Worm (Caenorhabditis elegans) whole organism, early embryonic: ENCODE results near the gene epg-9.

Source experiments
- B0310.2 ChIP-seq: sonication (generic microtip); optimal IDR thresholded peaks from 2 replicates; lab custom pipeline; 2016; ENCODE audit warnings: mild to moderate bottlenecking, missing genetic modification characterization, missing compliant biosample characterization
- F13C5.2 ChIP-seq: sonication (generic microtip); optimal IDR thresholded peaks from 2 replicates; lab custom pipeline; 2017; ENCODE audit warnings: mild to moderate bottlenecking, missing genetic modification characterization, inconsistent platforms, missing compliant biosample characterization
- aly-1 ChIP-seq: sonication (generic microtip); optimal IDR thresholded peaks from 2 replicates; lab custom pipeline; 2016; ENCODE audit warnings: missing genetic modification characterization, missing compliant biosample characterization
- ama-1 ChIP-seq: fragments of 150-350 bp; optimal IDR thresholded peaks from 2 replicates; lab custom pipeline; 2014
- ceh-13 ChIP-seq: fragments of 200-800 bp; sonication (Bioruptor generic); optimal IDR thresholded peaks from 2 replicates; lab custom pipeline; 2018; ENCODE audit warnings: mild to moderate bottlenecking, missing genetic modification characterization, missing compliant biosample characterization
- ceh-36 ChIP-seq: sonication (generic microtip); optimal IDR thresholded peaks from 2 replicates; lab custom pipeline; 2016; ENCODE audit warnings: missing genetic modification characterization, inconsistent platforms, missing compliant biosample characterization
- ets-7 ChIP-seq: sonication (generic microtip); optimal IDR thresholded peaks from 2 replicates; lab custom pipeline; 2016; ENCODE audit warnings: missing genotype, missing genetic modification characterization, missing compliant biosample characterization
- flt-1 ChIP-seq: fragments of 200-800 bp; sonication (Bioruptor generic); IDR thresholded peaks from 2 replicates; pipeline ENCODE4 v1.3.6; 2022; ENCODE audit warnings: missing genetic modification characterization, missing compliant biosample characterization
- hmbx-1 ChIP-seq: sonication (generic microtip); optimal IDR thresholded peaks from 2 replicates; lab custom pipeline; 2016; ENCODE audit warnings: mild to moderate bottlenecking, missing genetic modification characterization, missing compliant biosample characterization
- hmg-4 ChIP-seq: fragments of 200-800 bp; sonication (Bioruptor generic); optimal IDR thresholded peaks from 2 replicates; lab custom pipeline; 2018; ENCODE audit warnings: mild to moderate bottlenecking, missing genetic modification characterization, missing compliant biosample characterization
- hnd-1 ChIP-seq: sonication (generic microtip); optimal IDR thresholded peaks from 2 replicates; lab custom pipeline; 2016; ENCODE audit warnings: missing genetic modification characterization, missing compliant biosample characterization
- pes-1 ChIP-seq: fragments of 200-800 bp; sonication (Bioruptor generic); IDR thresholded peaks from 2 replicates; pipeline ENCODE4 v1.3.6; 2022; ENCODE audit warnings: missing genetic modification reagents, missing genetic modification characterization, missing compliant biosample characterization
- scrt-1 ChIP-seq: fragments of 200-800 bp; sonication (Bioruptor generic); IDR thresholded peaks from 2 replicates; pipeline ENCODE4 v1.3.6; 2022; ENCODE audit warnings: missing genetic modification characterization, missing compliant biosample characterization
- sea-1 ChIP-seq: fragments of 200-800 bp; sonication (Bioruptor generic); conservative IDR thresholded peaks from 2 replicates; pipeline ENCODE4 v1.3.6; 2022; ENCODE audit warnings: missing genetic modification characterization, missing compliant biosample characterization
- tbx-11 ChIP-seq: fragments of 200-800 bp; sonication (Bioruptor generic); IDR thresholded peaks from 2 replicates; pipeline ENCODE4 v1.3.6; 2022; ENCODE audit warnings: missing genetic modification characterization, missing compliant biosample characterization
- tbx-37 ChIP-seq: fragments of 200-800 bp; sonication (Bioruptor generic); conservative IDR thresholded peaks from 2 replicates; pipeline ENCODE4 v1.3.6; 2022; ENCODE audit warnings: missing genetic modification reagents, missing genetic modification characterization, missing compliant biosample characterization
- tra-4 ChIP-seq: sonication (generic microtip); optimal IDR thresholded peaks from 2 replicates; lab custom pipeline; 2017; ENCODE audit warnings: missing genetic modification characterization, missing compliant biosample characterization

The epg-9 gene

DNA sequence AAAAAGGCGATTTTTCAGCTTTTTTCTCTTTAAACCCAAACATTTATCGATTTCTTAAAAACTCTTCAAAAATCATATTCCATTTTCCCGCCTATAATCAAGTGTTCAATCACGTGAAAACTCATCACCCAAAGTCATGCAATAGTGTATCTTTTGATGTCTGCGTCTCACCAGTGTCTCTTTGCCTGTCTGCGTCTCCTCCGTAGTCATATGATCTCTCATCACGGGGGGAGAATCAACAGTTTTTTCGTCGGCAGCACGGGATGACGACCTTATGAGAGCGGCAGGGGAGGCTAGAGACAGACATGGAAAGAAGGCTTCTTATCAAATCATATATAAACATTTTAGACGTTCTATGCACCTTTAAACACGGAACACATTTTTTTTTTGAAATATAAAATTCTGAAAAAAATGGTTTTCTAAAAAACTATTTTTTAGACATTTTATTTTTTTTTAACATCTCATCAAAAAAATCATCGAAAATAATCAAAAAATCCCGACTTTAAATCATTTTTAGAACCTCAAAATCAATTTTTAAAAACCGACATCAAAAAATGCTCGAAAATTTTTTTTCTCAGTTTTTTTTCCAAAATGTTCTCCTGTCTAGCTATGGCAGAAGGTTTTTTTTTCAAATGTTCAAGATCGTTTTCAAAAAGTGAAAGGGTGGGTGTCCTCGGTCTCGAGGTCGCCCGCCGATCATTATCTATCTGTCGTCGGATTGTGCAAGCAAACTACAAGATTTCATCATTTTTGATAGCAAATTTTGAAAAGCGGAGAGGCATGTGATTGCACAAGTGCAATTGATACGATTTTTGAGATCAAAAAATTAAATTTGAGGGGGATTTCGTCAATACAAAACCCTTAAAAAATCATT lies 1.3 kb downstream of the epg-9 start:
- TF ChIP-seq B0310.2 (peak; percentile 29), hnd-1 (no peak), tbx-11 (GFP tag; lab: Robert Waterston, UW) (no peak), F13C5.2 (tag; lab: Kevin White, UChicago) (peak; percentile 19), pes-1 (GFP tag; lab: Robert Waterston, UW) (no peak), flt-1 (GFP tag; lab: Robert Waterston, UW) (0 out of 2 replicates have a peak, but pooled peaks have one; percentile 43)

ce11 chrIV:2602862-2603189 lies 1.9 kb downstream of the epg-9 start:
- TF ChIP-seq ama-1 (lab: Kevin White, UChicago) (no peak), sea-1 (GFP tag; lab: Robert Waterston, UW) (0 out of 2 replicates have a peak, but pooled peaks have one; percentile 12)

ce11 chrIV:2603556-2604021 lies 2.6 kb downstream of the epg-9 start:
- no peak for TF ChIP-seq ceh-13
- no peak for TF ChIP-seq ceh-36 (tag; lab: Kevin White, UChicago)
- TF ChIP-seq ets-7: no peak
- TF ChIP-seq hmg-4 (GFP tag; lab: Kevin White, UChicago): no peak

ce11 chrIV:2606572-2606971 lies 5.6 kb downstream of the epg-9 start:
- TF ChIP-seq pes-1 (GFP tag; lab: Robert Waterston, UW): no peak
- no peak for TF ChIP-seq flt-1 (GFP tag; lab: Robert Waterston, UW)
- no peak for TF ChIP-seq hnd-1
- no peak for TF ChIP-seq F13C5.2 (tag; lab: Kevin White, UChicago)
- no peak for TF ChIP-seq scrt-1
- no peak for TF ChIP-seq hmg-4 (GFP tag; lab: Kevin White, UChicago)

- TF ChIP-seq scrt-1: no peak
- no peak for TF ChIP-seq hnd-1
- TF ChIP-seq hmbx-1 (tag; lab: Kevin White, UChicago): no peak
- no peak for TF ChIP-seq ceh-13
- no peak for TF ChIP-seq ama-1 (lab: Kevin White, UChicago)
- no peak for TF ChIP-seq ceh-36 (tag; lab: Kevin White, UChicago)
- TF ChIP-seq flt-1 (GFP tag; lab: Robert Waterston, UW): no peak
- TF ChIP-seq hmg-4 (GFP tag; lab: Kevin White, UChicago): no peak
- no peak for TF ChIP-seq F13C5.2 (tag; lab: Kevin White, UChicago)
- no peak for TF ChIP-seq tra-4
- TF ChIP-seq ets-7: no peak
- TF ChIP-seq pes-1 (GFP tag; lab: Robert Waterston, UW): no peak
- TF ChIP-seq tbx-37: no peak
- TF ChIP-seq aly-1: no peak
These were observed 6.7 kb downstream of the epg-9 start, which contains the start of gene vamp-7 for ce11 chrIV:2607513-2608101. TSS of gene vamp-7 (plus strand) at chrIV:2608051.

- TF ChIP-seq F13C5.2 (tag; lab: Kevin White, UChicago) (no peak), hnd-1 (no peak), hmbx-1 (tag; lab: Kevin White, UChicago) (no peak), scrt-1 (no peak), tbx-37 (no peak), tbx-11 (GFP tag; lab: Robert Waterston, UW) (no peak), sea-1 (GFP tag; lab: Robert Waterston, UW) (no peak), ets-7 (no peak)
These were observed 9.5 kb downstream of the epg-9 start, which contains the start of gene Y69A2AR.32 for ce11 chrIV:2610409-2610808. TSS of gene Y69A2AR.32 (plus strand) at chrIV:2610436.

- TF ChIP-seq aly-1 (no peak), scrt-1 (no peak), flt-1 (GFP tag; lab: Robert Waterston, UW) (no peak), tbx-11 (GFP tag; lab: Robert Waterston, UW) (no peak), sea-1 (GFP tag; lab: Robert Waterston, UW) (no peak), pes-1 (GFP tag; lab: Robert Waterston, UW) (no peak), ets-7 (no peak), ceh-13 (no peak), tbx-37 (no peak)
These were observed 10.0 kb downstream of the epg-9 start for ce11 chrIV:2610974-2611373.

ce11 chrIV:2613011-2613503 lies 12.1 kb downstream of the epg-9 start, which contains the start of gene Y69A2AR.28:
TSS of gene Y69A2AR.28 (minus strand) at chrIV:2613061.
- no peak for TF ChIP-seq ceh-13
- no peak for TF ChIP-seq ceh-36 (tag; lab: Kevin White, UChicago)
- no peak for TF ChIP-seq pes-1 (GFP tag; lab: Robert Waterston, UW)
- TF ChIP-seq scrt-1: no peak
- TF ChIP-seq sea-1 (GFP tag; lab: Robert Waterston, UW): no peak
- no peak for TF ChIP-seq ama-1 (lab: Kevin White, UChicago)
- no peak for TF ChIP-seq hmbx-1 (tag; lab: Kevin White, UChicago)
- TF ChIP-seq tbx-11 (GFP tag; lab: Robert Waterston, UW): no peak
- TF ChIP-seq tra-4: no peak
- TF ChIP-seq flt-1 (GFP tag; lab: Robert Waterston, UW): no peak
- no peak for TF ChIP-seq hmg-4 (GFP tag; lab: Kevin White, UChicago)
- no peak for TF ChIP-seq tbx-37
- TF ChIP-seq aly-1: no peak
- no peak for TF ChIP-seq ets-7
